Worm (Caenorhabditis elegans) whole organism, young adult: ENCODE measurements around the gene srg-54.

ENCODE experiments used
- B0035.1 ChIP-seq: sonication (generic microtip); optimal IDR thresholded peaks from 2 replicates; lab custom pipeline; 2016; ENCODE audit warnings: missing genetic modification characterization, mild to moderate bottlenecking, missing compliant biosample characterization, missing genotype, missing genetic modification reagents
- B0261.1 ChIP-seq: sonication (generic microtip); optimal IDR thresholded peaks from 2 replicates; lab custom pipeline; 2016; ENCODE audit warnings: mild to moderate bottlenecking, missing genetic modification characterization, moderate library complexity, missing compliant biosample characterization
- B0336.3 ChIP-seq: fragments of 200-800 bp; sonication (Bioruptor generic); IDR thresholded peaks from 2 replicates; pipeline ENCODE4 v1.3.6; 2022; ENCODE audit warnings: missing genetic modification characterization, missing compliant biosample characterization
- C06A6.2 ChIP-seq: fragments of 200-800 bp; sonication (Bioruptor generic); conservative IDR thresholded peaks from 2 replicates; pipeline ENCODE4 v1.3.6; 2022; ENCODE audit warnings: missing genetic modification characterization, missing compliant biosample characterization
- F10E7.11 ChIP-seq: sonication (generic microtip); optimal IDR thresholded peaks from 2 replicates; lab custom pipeline; 2017; ENCODE audit warnings: mild to moderate bottlenecking, missing genetic modification characterization, moderate library complexity, missing compliant biosample characterization
- F22D6.2 ChIP-seq: sonication (generic microtip); optimal IDR thresholded peaks from 2 replicates; lab custom pipeline; 2016; ENCODE audit warnings: mild to moderate bottlenecking, missing genetic modification characterization, missing compliant biosample characterization
- F23B12.7 ChIP-seq: sonication (generic microtip); optimal IDR thresholded peaks from 2 replicates; lab custom pipeline; 2017; ENCODE audit warnings: missing genetic modification characterization, mild to moderate bottlenecking, missing compliant biosample characterization, antibody characterized with exemption, moderate library complexity; ENCODE audit not compliant: insufficient read depth
- F49E8.2 ChIP-seq: sonication (generic microtip); optimal IDR thresholded peaks from 3 replicates; lab custom pipeline; 2017; ENCODE audit warnings: missing genetic modification characterization, mild to moderate bottlenecking, missing compliant biosample characterization, antibody characterized with exemption, moderate library complexity; ENCODE audit not compliant: insufficient read depth
- F57A8.1 ChIP-seq: fragments of 200-800 bp; sonication (Bioruptor generic); optimal IDR thresholded peaks from 2 replicates; lab custom pipeline; 2018; ENCODE audit warnings: mild to moderate bottlenecking, missing genetic modification characterization, moderate library complexity, missing compliant biosample characterization
- K11D2.4 ChIP-seq: fragments of 200-800 bp; sonication (Bioruptor generic); IDR thresholded peaks from 2 replicates; pipeline ENCODE4 v1.3.6; 2022; ENCODE audit warnings: missing genetic modification reagents, missing genetic modification characterization, missing compliant biosample characterization
- Y95B8A.8 ChIP-seq: fragments of 200-800 bp; sonication (Bioruptor generic); IDR thresholded peaks from 2 replicates; pipeline ENCODE4 v1.3.6; 2022; ENCODE audit warnings: missing genetic modification reagents, missing genetic modification characterization, missing compliant biosample characterization
- ZK185.1 ChIP-seq: sonication (generic microtip); optimal IDR thresholded peaks from 2 replicates; lab custom pipeline; 2016; ENCODE audit warnings: mild to moderate bottlenecking, missing genetic modification characterization, missing compliant biosample characterization; ENCODE audit not compliant: poor library complexity, severe bottlenecking
- akir-1 ChIP-seq: fragments of 200-800 bp; sonication (Bioruptor generic); optimal IDR thresholded peaks from 2 replicates; lab custom pipeline; 2018; ENCODE audit warnings: mild to moderate bottlenecking, missing genetic modification characterization, moderate library complexity, missing compliant biosample characterization
- attf-3 ChIP-seq: fragments of 200-800 bp; sonication (Bioruptor generic); conservative IDR thresholded peaks from 2 replicates; pipeline ENCODE4 v1.3.6; 2022; ENCODE audit warnings: missing genetic modification reagents, missing genetic modification characterization, missing compliant biosample characterization
- attf-5 ChIP-seq: fragments of 200-800 bp; sonication (Bioruptor generic); optimal IDR thresholded peaks from 2 replicates; lab custom pipeline; 2018; ENCODE audit warnings: mild to moderate bottlenecking, missing genetic modification characterization, missing compliant biosample characterization
- ccch-3 ChIP-seq: fragments of 200-800 bp; sonication (Bioruptor generic); optimal IDR thresholded peaks from 2 replicates; lab custom pipeline; 2018; ENCODE audit warnings: mild to moderate bottlenecking, missing genetic modification characterization, missing compliant biosample characterization
- cebp-1 ChIP-seq, 2 experiments: fragments of 200-800 bp in 1 of 2; sonication (Bioruptor generic) in 1 of 2; sonication (generic microtip) in 1 of 2; IDR thresholded peaks in 1 of 2; optimal IDR thresholded peaks in 1 of 2; 2 replicates each; pipeline versions ENCODE4 v1.3.6 to Lab custom; 2017 to 2022; ENCODE audit warnings: missing compliant biosample characterization in 2 of 2, missing genetic modification characterization in 2 of 2, mild to moderate bottlenecking in 1 of 2, missing genetic modification reagents in 1 of 2, moderate library complexity in 1 of 2
- cebp-2 ChIP-seq: fragments of 200-800 bp; sonication (Bioruptor generic); IDR thresholded peaks from 2 replicates; pipeline ENCODE4 v1.3.6; 2022; ENCODE audit warnings: missing genetic modification characterization, missing compliant biosample characterization
- dox-1 ChIP-seq: fragments of 200-800 bp; sonication (Bioruptor generic); IDR thresholded peaks from 2 replicates; pipeline ENCODE4 v1.3.6; 2022; ENCODE audit warnings: missing genetic modification reagents, missing genetic modification characterization, missing compliant biosample characterization
- dpl-1 ChIP-seq: fragments of 150-350 bp; optimal IDR thresholded peaks from 2 replicates; lab custom pipeline; 2014; ENCODE audit warnings: missing biosample characterization, missing genetic modification reagents, missing genetic modification characterization
- efl-1 ChIP-seq: fragments of 150-350 bp; optimal IDR thresholded peaks from 2 replicates; lab custom pipeline; 2014; ENCODE audit warnings: missing biosample characterization, missing genetic modification reagents, missing genetic modification characterization
- egl-18 ChIP-seq: fragments of 200-800 bp; sonication (Bioruptor generic); IDR thresholded peaks from 2 replicates; pipeline ENCODE4 v1.3.6; 2022; ENCODE audit warnings: missing genetic modification reagents, missing genetic modification characterization, missing compliant biosample characterization
- ets-4 ChIP-seq: fragments of 200-800 bp; sonication (Bioruptor generic); optimal IDR thresholded peaks from 2 replicates; lab custom pipeline; 2018; ENCODE audit warnings: mild to moderate bottlenecking, missing genetic modification characterization, missing compliant biosample characterization
- him-1 ChIP-seq: sonication (generic microtip); optimal IDR thresholded peaks from 2 replicates; lab custom pipeline; 2016; ENCODE audit warnings: missing genotype, missing genetic modification reagents, missing genetic modification characterization, missing compliant biosample characterization
- hmg-1.2 ChIP-seq: fragments of 200-800 bp; sonication (Bioruptor generic); IDR thresholded peaks from 2 replicates; pipeline ENCODE4 v1.3.6; 2022; ENCODE audit warnings: missing genetic modification reagents, missing genetic modification characterization, missing compliant biosample characterization
- lag-1 ChIP-seq: fragments of 200-800 bp; sonication (Bioruptor generic); IDR thresholded peaks from 2 replicates; pipeline ENCODE4 v1.3.6; 2022; ENCODE audit warnings: missing genetic modification reagents, missing genetic modification characterization, missing compliant biosample characterization
- let-607 ChIP-seq, 2 experiments: fragments of 200-800 bp in 1 of 2; sonication (Bioruptor generic) in 1 of 2; sonication (generic microtip) in 1 of 2; optimal IDR thresholded peaks; 2 replicates each; lab custom pipeline; 2016 to 2018; ENCODE audit warnings: mild to moderate bottlenecking in 2 of 2, missing compliant biosample characterization in 2 of 2, missing genetic modification characterization in 2 of 2, moderate library complexity in 2 of 2, missing genotype in 1 of 2
- lin-54 ChIP-seq: fragments of 200-800 bp; sonication (Bioruptor generic); optimal IDR thresholded peaks from 2 replicates; lab custom pipeline; 2018; ENCODE audit warnings: mild to moderate bottlenecking, missing genetic modification characterization, missing compliant biosample characterization
- madf-3 ChIP-seq: fragments of 200-800 bp; sonication (Bioruptor generic); IDR thresholded peaks from 2 replicates; pipeline ENCODE4 v1.3.6; 2022; ENCODE audit warnings: missing genetic modification reagents, missing genetic modification characterization, missing compliant biosample characterization
- mxl-1 ChIP-seq: sonication (generic microtip); optimal IDR thresholded peaks from 2 replicates; lab custom pipeline; 2016; ENCODE audit warnings: missing genetic modification characterization, missing compliant biosample characterization
- nhr-120 ChIP-seq: fragments of 200-800 bp; sonication (Bioruptor generic); IDR thresholded peaks from 2 replicates; pipeline ENCODE4 v1.3.6; 2022; ENCODE audit warnings: missing genetic modification characterization, missing compliant biosample characterization
- nhr-179 ChIP-seq: sonication (generic microtip); optimal IDR thresholded peaks from 2 replicates; lab custom pipeline; 2016; ENCODE audit warnings: mild to moderate bottlenecking, missing genetic modification characterization, missing compliant biosample characterization
- nhr-80 ChIP-seq: sonication (generic microtip); optimal IDR thresholded peaks from 2 replicates; lab custom pipeline; 2016; ENCODE audit warnings: missing genetic modification characterization, missing compliant biosample characterization
- rcor-1 ChIP-seq: fragments of 200-800 bp; sonication (Bioruptor generic); IDR thresholded peaks from 2 replicates; pipeline ENCODE4 v1.3.6; 2022; ENCODE audit warnings: missing genetic modification reagents, missing genetic modification characterization, missing compliant biosample characterization
- sdz-38 ChIP-seq: sonication (generic microtip); optimal IDR thresholded peaks from 2 replicates; lab custom pipeline; 2016; ENCODE audit warnings: missing genotype, missing genetic modification characterization, missing compliant biosample characterization
- sea-2 ChIP-seq: fragments of 200-800 bp; sonication (Bioruptor generic); IDR thresholded peaks from 2 replicates; pipeline ENCODE4 v1.3.6; 2022; ENCODE audit warnings: missing genetic modification characterization, missing compliant biosample characterization
- snpc-4 ChIP-seq, 5 experiments: fragments of 150-350 bp in 1 of 5; sonication (generic microtip) in 4 of 5; optimal IDR thresholded peaks; 2 replicates each; lab custom pipeline; 2014 to 2018; ENCODE audit warnings: missing genetic modification characterization in 5 of 5, missing biosample characterization in 3 of 5, antibody characterized with exemption in 2 of 5, mild to moderate bottlenecking in 2 of 5, missing compliant biosample characterization in 2 of 5, missing genotype in 2 of 5, moderate library complexity in 2 of 5, missing genetic modification reagents in 1 of 5
- tbp1 ChIP-seq: fragments of 200-800 bp; sonication (Bioruptor generic); optimal IDR thresholded peaks from 2 replicates; lab custom pipeline; 2018; ENCODE audit warnings: mild to moderate bottlenecking, missing genetic modification characterization, missing compliant biosample characterization
- unc-130 ChIP-seq: sonication (generic microtip); optimal IDR thresholded peaks from 2 replicates; lab custom pipeline; 2016; ENCODE audit warnings: missing genetic modification reagents, missing genetic modification characterization, missing compliant biosample characterization
- ztf-18 ChIP-seq: sonication (generic microtip); optimal IDR thresholded peaks from 2 replicates; lab custom pipeline; 2016; ENCODE audit warnings: missing genotype, mild to moderate bottlenecking, missing genetic modification characterization, missing compliant biosample characterization
- ztf-25 ChIP-seq: fragments of 200-800 bp; sonication (Bioruptor generic); IDR thresholded peaks from 2 replicates; pipeline ENCODE4 v1.3.6; 2022; ENCODE audit warnings: missing genetic modification reagents, missing genetic modification characterization, missing compliant biosample characterization

The srg-54 gene

DNA sequence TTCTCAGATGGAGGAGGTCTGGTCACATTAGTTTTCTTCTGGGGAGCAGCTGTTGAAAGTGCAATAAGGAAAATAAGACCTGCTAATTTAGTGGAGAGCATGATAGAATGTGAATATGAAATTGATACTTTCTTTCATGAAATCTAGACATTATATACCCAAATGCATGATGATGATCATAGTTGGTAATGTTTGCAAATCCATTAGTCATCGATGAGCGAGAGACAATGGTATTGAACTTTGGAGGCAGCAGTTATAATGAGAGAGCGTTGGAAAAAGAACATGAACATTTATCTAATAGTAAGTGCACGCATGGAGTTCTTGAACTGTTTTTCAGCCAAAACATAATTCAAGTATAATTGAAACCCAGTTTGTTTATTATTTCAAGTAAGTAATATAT is 26.3 kb downstream of the srg-54 start, which contains the start of gene H12D21.6 (continued):
- no peak for TF ChIP-seq lag-1 (GFP tag; lab: Robert Waterston, UW)
- no peak for TF ChIP-seq B0261.1 (tag; lab: Kevin White, UChicago)
- TF ChIP-seq F10E7.11 (tag; lab: Kevin White, UChicago), result no peak
- no peak for TF ChIP-seq F49E8.2 (tag; lab: Kevin White, UChicago)
- TF ChIP-seq madf-3, result no peak

DNA sequence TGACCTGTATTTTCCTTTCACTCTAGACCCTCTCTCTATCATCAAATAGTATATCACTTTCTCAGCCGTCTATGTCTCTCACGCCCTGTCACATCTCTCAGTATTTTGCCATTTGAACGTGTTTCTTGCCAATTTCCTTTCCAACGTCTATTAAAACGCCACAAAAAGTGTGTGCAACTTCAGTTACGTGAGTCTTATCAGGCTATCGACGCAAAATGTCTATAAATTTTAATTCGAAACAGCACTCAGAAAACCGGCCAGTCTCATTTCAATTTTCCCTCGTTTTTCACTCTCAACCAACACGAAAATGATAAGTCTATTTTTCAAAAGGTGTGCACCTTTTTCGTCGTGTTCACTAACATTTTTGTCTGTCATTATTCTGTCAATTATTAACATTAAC is 28.4 kb downstream of the srg-54 start, which contains the start of gene mpst-3:
Gene mpst-3, plus strand, starts transcription at position 91 of the 400 bp plus-strand sequence.
- peak; percentile 75 for TF ChIP-seq dox-1
- TF ChIP-seq efl-1 (GFP tag; lab: Kevin White, UChicago), result no peak
- TF ChIP-seq attf-5, result peak; percentile 30
- TF ChIP-seq let-607 (tag; optimal IDR thresholded peaks at IDR 0.05; lab: Kevin White, UChicago), result peak; percentile 57 to 89
- TF ChIP-seq akir-1, result no peak
- no peak for TF ChIP-seq sea-2
- no peak for TF ChIP-seq F23B12.7 (tag; lab: Kevin White, UChicago)
- peak; percentile 61; the same call in 1 of the 2 replicates for TF ChIP-seq hmg-1.2 (GFP tag; lab: Robert Waterston, UW)
- no peak for TF ChIP-seq C06A6.2 (GFP tag; lab: Robert Waterston, UW)
- peak; percentile 17 for TF ChIP-seq tbp1
- TF ChIP-seq B0035.1 (tag; lab: Kevin White, UChicago), result no peak
- TF ChIP-seq B0336.3, result 0 out of 2 replicates have a peak, but pooled peaks have one; percentile 33
- TF ChIP-seq egl-18 (GFP tag; lab: Robert Waterston, UW), result no peak
- no peak for TF ChIP-seq mxl-1 (tag; lab: Kevin White, UChicago)
- no peak for TF ChIP-seq F57A8.1 (GFP tag; lab: Kevin White, UChicago)
- TF ChIP-seq rcor-1, result no peak
- TF ChIP-seq nhr-120 (GFP tag; lab: Robert Waterston, UW), result no peak
- no peak for TF ChIP-seq ccch-3 (GFP tag; lab: Kevin White, UChicago)
- TF ChIP-seq ets-4 (GFP tag; lab: Kevin White, UChicago), result peak; percentile 45
- TF ChIP-seq him-1 (tag; lab: Kevin White, UChicago), result no peak
- peak; percentile 17 for TF ChIP-seq lin-54 (GFP tag; lab: Kevin White, UChicago)
- peak; percentile 96 for TF ChIP-seq nhr-80 (tag; lab: Kevin White, UChicago)
- no peak for TF ChIP-seq snpc-4 (GFP tag; optimal IDR thresholded peaks at IDR 0.05; lab: Kevin White, UChicago)
- peak in 2 of 4 experiments; percentile 18 to 26 for TF ChIP-seq snpc-4 (tag; optimal IDR thresholded peaks at IDR 0.05; lab: Kevin White, UChicago)
- no peak for TF ChIP-seq dpl-1 (GFP tag; lab: Kevin White, UChicago)
- no peak for TF ChIP-seq attf-3

DNA sequence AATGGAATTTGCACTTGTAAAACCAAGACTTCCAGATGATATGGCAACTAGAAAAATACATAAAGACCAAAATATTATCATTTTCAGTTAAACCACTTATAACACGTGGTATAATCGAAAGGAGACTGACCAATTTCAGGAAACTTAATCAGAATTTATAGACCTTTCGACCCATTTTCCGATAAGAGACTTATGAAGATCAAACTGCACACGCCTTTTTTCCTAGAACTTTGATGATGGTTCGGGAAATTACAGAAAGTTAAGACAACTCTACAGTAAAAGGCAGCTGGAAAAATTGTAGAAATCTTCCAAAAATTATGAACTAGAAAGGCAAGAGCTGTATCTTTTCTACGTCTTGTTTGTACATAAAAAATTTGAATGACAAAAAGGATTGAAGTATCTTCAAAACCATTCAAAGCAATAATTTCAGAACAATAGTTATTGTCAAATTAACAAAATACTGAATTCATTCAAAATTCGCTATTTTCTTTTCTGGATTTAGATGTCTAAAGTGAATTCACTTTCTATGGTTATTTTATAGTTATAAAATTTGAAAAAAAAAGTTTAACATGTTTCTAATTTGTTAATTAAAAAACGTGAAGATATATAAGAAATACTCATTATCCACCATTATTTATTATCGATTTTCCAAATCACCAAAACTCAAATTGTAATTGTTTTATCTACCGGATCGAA is 30.5 kb downstream of the srg-54 start, which contains the start of the genes mpst-2 and H12D21.5:
Gene mpst-2, minus strand, starts transcription at position 101 of the 696 bp plus-strand sequence.
Gene H12D21.5, plus strand, starts transcription at position 646 of the 696 bp plus-strand sequence.
- TF ChIP-seq ZK185.1 (tag; lab: Kevin White, UChicago), result no peak
- no peak for TF ChIP-seq ztf-25
- TF ChIP-seq B0336.3, result no peak
- TF ChIP-seq hmg-1.2 (GFP tag; lab: Robert Waterston, UW), result no peak
- no peak for TF ChIP-seq sdz-38
- TF ChIP-seq nhr-179 (tag; lab: Kevin White, UChicago), result no peak
- no peak for TF ChIP-seq unc-130 (GFP tag; lab: Kevin White, UChicago)
- no peak for TF ChIP-seq K11D2.4
- TF ChIP-seq Y95B8A.8 (GFP tag; lab: Robert Waterston, UW), result no peak
- no peak for TF ChIP-seq F22D6.2 (tag; lab: Kevin White, UChicago)
- TF ChIP-seq ztf-18 (tag; lab: Kevin White, UChicago), result no peak
- no peak for TF ChIP-seq cebp-1 (GFP tag; IDR thresholded peaks at IDR 0.05; lab: Robert Waterston, UW)
- no peak for TF ChIP-seq cebp-1 (tag; optimal IDR thresholded peaks at IDR 0.05; lab: Kevin White, UChicago)
- no peak for TF ChIP-seq cebp-2 (GFP tag; lab: Robert Waterston, UW)
